Worm (Caenorhabditis elegans) whole organism, mixed stage, embryonic: ENCODE measurements around the gene F46B3.23.

Source experiments
- M03D4.4 ChIP-seq: sonication (generic microtip); optimal IDR thresholded peaks from 2 replicates; lab custom pipeline; 2017; ENCODE audit warnings: mild to moderate bottlenecking, missing genetic modification characterization, missing compliant biosample characterization
- bed-3 ChIP-seq: fragments of 200-800 bp; sonication (Bioruptor generic); optimal IDR thresholded peaks from 3 replicates; lab custom pipeline; 2018; ENCODE audit warnings: mild to moderate bottlenecking, missing genetic modification characterization, moderate library complexity, missing compliant biosample characterization
- blmp-1 ChIP-seq: fragments of 150-350 bp; optimal IDR thresholded peaks from 2 replicates; lab custom pipeline; 2014; ENCODE audit warnings: missing biosample characterization, missing genetic modification characterization
- ceh-39 ChIP-seq: fragments of 150-350 bp; optimal IDR thresholded peaks from 2 replicates; lab custom pipeline; 2014; ENCODE audit warnings: missing biosample characterization, missing genetic modification characterization
- ceh-83 ChIP-seq: fragments of 200-800 bp; sonication (Bioruptor generic); optimal IDR thresholded peaks from 2 replicates; lab custom pipeline; 2018; ENCODE audit warnings: mild to moderate bottlenecking, missing genetic modification characterization, missing compliant biosample characterization
- ces-1 ChIP-seq: fragments of 150-350 bp; optimal IDR thresholded peaks from 2 replicates; lab custom pipeline; 2014; ENCODE audit warnings: missing biosample characterization, missing genetic modification reagents, missing genetic modification characterization
- cnd-1 ChIP-seq: fragments of 200-800 bp; sonication (Bioruptor generic); optimal IDR thresholded peaks from 2 replicates; lab custom pipeline; 2018; ENCODE audit warnings: mild to moderate bottlenecking, missing genetic modification characterization, missing compliant biosample characterization
- drap-1 ChIP-seq: fragments of 200-800 bp; sonication (Bioruptor generic); optimal IDR thresholded peaks from 3 replicates; lab custom pipeline; 2018; ENCODE audit warnings: mild to moderate bottlenecking, missing genetic modification characterization, missing compliant biosample characterization
- elt-3 ChIP-seq: fragments of 150-350 bp; optimal IDR thresholded peaks from 2 replicates; lab custom pipeline; 2014; ENCODE audit warnings: missing biosample characterization, missing genetic modification characterization
- flh-1 ChIP-seq: fragments of 200-800 bp; sonication (Bioruptor generic); optimal IDR thresholded peaks from 2 replicates; lab custom pipeline; 2018; ENCODE audit warnings: mild to moderate bottlenecking, missing genetic modification characterization, moderate library complexity, missing compliant biosample characterization
- ham-2 ChIP-seq: fragments of 200-800 bp; sonication (Bioruptor generic); optimal IDR thresholded peaks from 2 replicates; lab custom pipeline; 2018; ENCODE audit warnings: mild to moderate bottlenecking, missing genetic modification characterization, missing compliant biosample characterization
- hlh-1 ChIP-seq: fragments of 150-350 bp; optimal IDR thresholded peaks from 2 replicates; lab custom pipeline; 2014; ENCODE audit warnings: missing biosample characterization, missing genetic modification reagents, missing genetic modification characterization
- lin-13 ChIP-seq: fragments of 150-350 bp; optimal IDR thresholded peaks from 2 replicates; lab custom pipeline; 2014; ENCODE audit warnings: missing biosample characterization, missing genetic modification characterization
- lin-32 ChIP-seq: fragments of 200-800 bp; sonication (Bioruptor generic); optimal IDR thresholded peaks from 2 replicates; lab custom pipeline; 2018; ENCODE audit warnings: mild to moderate bottlenecking, missing genetic modification characterization, missing compliant biosample characterization
- mab-5 ChIP-seq: fragments of 150-350 bp; optimal IDR thresholded peaks from 2 replicates; lab custom pipeline; 2014; ENCODE audit warnings: missing biosample characterization, missing genetic modification characterization
- mep-1 ChIP-seq: fragments of 150-350 bp; optimal IDR thresholded peaks from 2 replicates; lab custom pipeline; 2017; ENCODE audit warnings: missing biosample characterization, missing genetic modification reagents, missing genetic modification characterization, inconsistent platforms
- mls-2 ChIP-seq: sonication (generic microtip); optimal IDR thresholded peaks from 2 replicates; lab custom pipeline; 2016; ENCODE audit warnings: mild to moderate bottlenecking, missing genetic modification characterization, moderate library complexity, missing compliant biosample characterization
- nhr-12 ChIP-seq: fragments of 150-350 bp; optimal IDR thresholded peaks from 2 replicates; lab custom pipeline; 2014; ENCODE audit warnings: missing biosample characterization, missing genetic modification characterization
- nhr-2 ChIP-seq: fragments of 150-350 bp; optimal IDR thresholded peaks from 2 replicates; lab custom pipeline; 2014; ENCODE audit warnings: missing biosample characterization, missing genetic modification characterization
- nhr-237 ChIP-seq: fragments of 150-350 bp; optimal IDR thresholded peaks from 2 replicates; lab custom pipeline; 2014; ENCODE audit warnings: missing biosample characterization, missing genetic modification characterization
- nhr-28 ChIP-seq: fragments of 150-350 bp; optimal IDR thresholded peaks from 2 replicates; lab custom pipeline; 2014; ENCODE audit warnings: missing biosample characterization, missing genetic modification characterization
- nhr-76 ChIP-seq: sonication (generic microtip); optimal IDR thresholded peaks from 2 replicates; lab custom pipeline; 2017; ENCODE audit warnings: missing biosample characterization, missing genetic modification characterization
- pha-4 ChIP-seq: fragments of 150-350 bp; optimal IDR thresholded peaks from 2 replicates; lab custom pipeline; 2018; ENCODE audit warnings: missing biosample characterization, missing genetic modification reagents, missing genetic modification characterization
- sem-2 ChIP-seq: fragments of 200-800 bp; sonication (Bioruptor generic); optimal IDR thresholded peaks from 2 replicates; lab custom pipeline; 2018; ENCODE audit warnings: mild to moderate bottlenecking, missing genetic modification characterization, missing compliant biosample characterization
- snpc-4 ChIP-seq: fragments of 150-350 bp; optimal IDR thresholded peaks from 2 replicates; lab custom pipeline; 2014; ENCODE audit warnings: missing biosample characterization, missing genetic modification characterization
- sptf-1 ChIP-seq: sonication (generic microtip); optimal IDR thresholded peaks from 2 replicates; lab custom pipeline; 2017; ENCODE audit warnings: mild to moderate bottlenecking, missing genetic modification characterization, moderate library complexity, missing compliant biosample characterization
- tbx-8 ChIP-seq: fragments of 200-800 bp; sonication (Bioruptor generic); optimal IDR thresholded peaks from 2 replicates; lab custom pipeline; 2018; ENCODE audit warnings: mild to moderate bottlenecking, missing genetic modification characterization, moderate library complexity, missing compliant biosample characterization
- unc-62 ChIP-seq: fragments of 150-350 bp; optimal IDR thresholded peaks from 2 replicates; lab custom pipeline; 2014; ENCODE audit warnings: missing biosample characterization, missing genetic modification reagents, missing genetic modification characterization
- ztf-11 ChIP-seq: fragments of 150-350 bp; optimal IDR thresholded peaks from 2 replicates; lab custom pipeline; 2014; ENCODE audit warnings: missing biosample characterization, missing genetic modification characterization

F46B3.23 gene

ce11 chrV:20639294-20639693, 32.8 kb upstream of the F46B3.23 start, which contains the start of gene srxa-14:
Gene srxa-14 (plus strand): TSS chrV:20639594.
- TF ChIP-seq nhr-2 (tag; lab: Kevin White, UChicago) = no peak
- no peak for TF ChIP-seq tbx-8 (GFP tag; lab: Kevin White, UChicago)
- TF ChIP-seq ceh-39 (tag; lab: Kevin White, UChicago) = no peak
- no peak for TF ChIP-seq unc-62 (GFP tag; lab: Kevin White, UChicago)
- TF ChIP-seq lin-13 (tag; lab: Kevin White, UChicago) = no peak
- TF ChIP-seq lin-32 (GFP tag; lab: Kevin White, UChicago) = no peak
- TF ChIP-seq bed-3 (GFP tag; lab: Kevin White, UChicago) = no peak
- no peak for TF ChIP-seq flh-1 (GFP tag; lab: Kevin White, UChicago)
- no peak for TF ChIP-seq mep-1 (tag; lab: Kevin White, UChicago)
- no peak for TF ChIP-seq ztf-11
- TF ChIP-seq nhr-237 = no peak
- no peak for TF ChIP-seq cnd-1 (tag; lab: Kevin White, UChicago)
- TF ChIP-seq, all 35 proteins: peak for 0

DNA sequence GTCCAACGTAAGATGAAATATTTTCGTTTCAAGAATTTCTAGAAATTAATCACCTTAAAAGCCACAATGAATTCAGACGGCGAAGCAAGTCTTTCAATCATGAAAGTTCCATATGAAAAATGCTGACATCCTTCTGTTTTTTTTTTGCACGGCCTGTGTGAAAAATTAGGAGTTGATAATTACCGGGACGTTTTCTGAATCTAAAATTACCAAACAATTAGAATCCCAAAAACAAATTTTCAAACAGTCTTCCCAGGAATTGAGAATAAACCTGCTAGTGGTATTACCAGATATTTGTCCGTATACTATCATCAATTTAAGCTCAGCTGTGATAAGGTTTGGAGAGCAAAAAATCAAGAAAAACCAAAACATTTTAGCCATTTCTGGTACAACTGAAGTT, 31.8 kb upstream of the F46B3.23 start, which contains the start of gene Y44A6B.3:
TSS of gene Y44A6B.3 (minus strand) at position 101 of the 400 bp plus-strand sequence.
- TF ChIP-seq mab-5 (tag; lab: Kevin White, UChicago) (no peak), tbx-8 (GFP tag; lab: Kevin White, UChicago) (no peak), mls-2 (tag; lab: Kevin White, UChicago) (no peak), hlh-1 (tag; lab: Kevin White, UChicago) (no peak), lin-13 (tag; lab: Kevin White, UChicago) (no peak), lin-32 (GFP tag; lab: Kevin White, UChicago) (no peak), snpc-4 (tag; lab: Kevin White, UChicago) (no peak), nhr-76 (tag; lab: Kevin White, UChicago) (no peak), nhr-12 (no peak), pha-4 (tag; lab: Kevin White, UChicago) (no peak), unc-62 (GFP tag; lab: Kevin White, UChicago) (no peak), ceh-39 (tag; lab: Kevin White, UChicago) (no peak), mep-1 (tag; lab: Kevin White, UChicago) (no peak)

DNA sequence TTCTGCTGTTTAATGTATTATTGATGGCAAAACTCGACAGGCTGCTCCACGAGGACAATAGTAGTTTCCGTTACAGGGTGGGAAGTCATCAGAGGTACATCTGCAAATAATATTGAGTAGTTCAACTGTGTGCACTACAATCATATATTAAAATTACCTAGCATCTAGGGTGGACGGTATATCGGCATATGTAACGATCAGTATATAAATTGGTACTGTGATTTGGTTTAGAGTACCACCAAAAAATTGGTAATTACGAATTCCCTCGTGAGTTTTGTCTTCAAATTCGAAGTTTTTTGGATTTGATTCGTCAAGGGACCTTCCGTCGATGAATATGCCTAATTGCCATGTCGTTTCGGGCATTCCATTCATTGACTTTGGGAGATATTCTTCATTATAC, 30.3 kb upstream of the F46B3.23 start, which contains the start of gene ttr-13:
TSS of gene ttr-13 (minus strand) at position 101 of the 400 bp plus-strand sequence.
- TF ChIP-seq elt-3 (tag; lab: Kevin White, UChicago) = no peak
- TF ChIP-seq cnd-1 (tag; lab: Kevin White, UChicago) = no peak
- TF ChIP-seq flh-1 (GFP tag; lab: Kevin White, UChicago) = no peak
- no peak for TF ChIP-seq lin-32 (GFP tag; lab: Kevin White, UChicago)
- TF ChIP-seq nhr-237 = no peak
- TF ChIP-seq unc-62 (GFP tag; lab: Kevin White, UChicago) = no peak
- no peak for TF ChIP-seq hlh-1 (tag; lab: Kevin White, UChicago)
- no peak for TF ChIP-seq nhr-28
- TF ChIP-seq M03D4.4 (tag; lab: Kevin White, UChicago) = no peak
- no peak for TF ChIP-seq ztf-11
- TF ChIP-seq ceh-83 (GFP tag; lab: Kevin White, UChicago) = no peak
- no peak for TF ChIP-seq bed-3 (GFP tag; lab: Kevin White, UChicago)
- no peak for TF ChIP-seq lin-13 (tag; lab: Kevin White, UChicago)
- no peak for TF ChIP-seq ces-1
- TF ChIP-seq sem-2 (GFP tag; lab: Kevin White, UChicago) = no peak
- no peak for TF ChIP-seq mls-2 (tag; lab: Kevin White, UChicago)
- TF ChIP-seq drap-1 (GFP tag; lab: Kevin White, UChicago) = no peak

DNA sequence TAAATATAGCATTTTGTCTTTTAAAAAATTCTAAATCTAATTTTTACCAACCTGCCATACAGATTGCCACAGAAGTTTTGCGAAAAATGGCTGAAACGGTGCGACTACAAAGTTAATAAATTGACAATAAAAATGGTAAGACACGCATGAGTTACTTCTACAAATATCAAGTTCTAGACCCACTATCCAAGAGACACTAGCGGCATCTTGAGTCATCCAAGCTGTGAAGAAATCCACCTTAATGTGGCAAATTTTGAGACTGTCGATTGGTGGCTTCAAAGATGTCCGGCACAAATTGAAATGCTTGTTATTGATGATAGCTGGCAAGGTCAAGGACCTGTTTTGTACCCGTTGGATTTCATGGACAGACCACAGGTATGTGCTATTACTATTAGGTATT, 27.8 kb upstream of the F46B3.23 start, which contains the start of gene F46B3.16:
TSS of gene F46B3.16 (plus strand) at position 301 of the 400 bp plus-strand sequence.
- no peak for TF ChIP-seq blmp-1
- TF ChIP-seq ztf-11 = no peak
- TF ChIP-seq sptf-1 (tag; lab: Kevin White, UChicago) = no peak
- TF ChIP-seq ham-2 = no peak
- TF ChIP-seq, all 35 proteins: peak for 0

ce11 chrV:20633619-20634018, 27.1 kb upstream of the F46B3.23 start, which contains the start of gene F46B3.15:
Gene F46B3.15 (minus strand): TSS chrV:20633719.
- TF ChIP-seq snpc-4 (tag; lab: Kevin White, UChicago) = no peak
- TF ChIP-seq nhr-28 = no peak
- no peak for TF ChIP-seq mep-1 (tag; lab: Kevin White, UChicago)
- TF ChIP-seq mls-2 (tag; lab: Kevin White, UChicago) = no peak
- no peak for TF ChIP-seq ceh-83 (GFP tag; lab: Kevin White, UChicago)
- TF ChIP-seq lin-32 (GFP tag; lab: Kevin White, UChicago) = no peak
- TF ChIP-seq unc-62 (GFP tag; lab: Kevin White, UChicago) = no peak
- TF ChIP-seq sem-2 (GFP tag; lab: Kevin White, UChicago) = no peak
- no peak for TF ChIP-seq nhr-2 (tag; lab: Kevin White, UChicago)
- TF ChIP-seq nhr-12 = no peak
- TF ChIP-seq ham-2 = no peak
- no peak for TF ChIP-seq sptf-1 (tag; lab: Kevin White, UChicago)
- no peak for TF ChIP-seq M03D4.4 (tag; lab: Kevin White, UChicago)
- TF ChIP-seq hlh-1 (tag; lab: Kevin White, UChicago) = no peak
